Fruit fly (Drosophila melanogaster) whole organism, embryonic: ENCODE results near the gene CG12239.

Source experiments
- Awh ChIP-seq: fragments of 200-800 bp; sonication (Bioruptor generic); IDR thresholded peaks from 2 replicates; pipeline ENCODE4, ENCODE4 v1.3.6; 2022; ENCODE audit warnings: missing biosample characterization, missing genetic modification characterization
- CG11456 ChIP-seq: fragments of 200-800 bp; sonication (Bioruptor generic); IDR thresholded peaks from 3 replicates; pipeline ENCODE4 v1.3.6; 2022; ENCODE audit warnings: missing biosample characterization, missing genetic modification characterization
- CG12236 ChIP-seq: fragments of 200-800 bp; sonication (Bioruptor generic); optimal IDR thresholded peaks from 2 replicates; lab custom pipeline; 2016; ENCODE audit warnings: missing biosample characterization, missing genetic modification characterization
- CG14014 ChIP-seq: fragments of 200-800 bp; sonication (Bioruptor generic); IDR thresholded peaks from 2 replicates; pipeline ENCODE4 v1.3.6; 2022; ENCODE audit warnings: missing biosample characterization, missing genetic modification characterization
- CG15269 ChIP-seq: fragments of 200-800 bp; sonication (Bioruptor generic); optimal IDR thresholded peaks from 2 replicates; lab custom pipeline; 2018; ENCODE audit warnings: missing biosample characterization, mild to moderate bottlenecking, missing genetic modification characterization, moderate library complexity
- CG16813 ChIP-seq: fragments of 200-800 bp; sonication (Bioruptor generic); IDR thresholded peaks from 3 replicates; pipeline ENCODE4 v1.3.6; 2022; ENCODE audit warnings: missing biosample characterization, missing genetic modification characterization; ENCODE audit not compliant: partially characterized antibody
- CG17359 ChIP-seq: fragments of 200-800 bp; sonication (Bioruptor generic); optimal IDR thresholded peaks from 3 replicates; lab custom pipeline; 2018; ENCODE audit warnings: missing biosample characterization, mild to moderate bottlenecking, missing genetic modification characterization, moderate library complexity
- CG17568 ChIP-seq: fragments of 200-800 bp; sonication (Bioruptor generic); optimal IDR thresholded peaks from 2 replicates; lab custom pipeline; 2018; ENCODE audit warnings: missing biosample characterization, mild to moderate bottlenecking, missing genetic modification characterization, moderate library complexity
- CG2202 ChIP-seq: fragments of 200-800 bp; sonication (Bioruptor generic); optimal IDR thresholded peaks from 2 replicates; lab custom pipeline; 2018; ENCODE audit warnings: missing biosample characterization, mild to moderate bottlenecking, missing genetic modification characterization
- CG33213 ChIP-seq: fragments of 200-800 bp; sonication (Bioruptor generic); optimal IDR thresholded peaks from 3 replicates; lab custom pipeline; 2016; ENCODE audit warnings: missing biosample characterization, missing genetic modification characterization
- CG4360 ChIP-seq: fragments of 200-800 bp; sonication (Bioruptor generic); IDR thresholded peaks from 2 replicates; pipeline ENCODE4 v1.3.6; 2022; ENCODE audit warnings: missing biosample characterization, missing genetic modification characterization
- CG6791 ChIP-seq: fragments of 200-800 bp; sonication (Bioruptor generic); IDR thresholded peaks from 3 replicates; pipeline ENCODE4 v1.3.6; 2022; ENCODE audit warnings: missing biosample characterization, missing genetic modification characterization; ENCODE audit not compliant: partially characterized antibody
- CG7987 ChIP-seq: fragments of 200-800 bp; sonication (Bioruptor generic); optimal IDR thresholded peaks from 2 replicates; lab custom pipeline; 2018; ENCODE audit warnings: missing biosample characterization, mild to moderate bottlenecking, missing genetic modification characterization, moderate library complexity
- CG8924 ChIP-seq: fragments of 200-800 bp; optimal IDR thresholded peaks from 3 replicates; lab custom pipeline; 2019; ENCODE audit warnings: missing biosample characterization, mild to moderate bottlenecking, missing genetic modification characterization, moderate library complexity
- CG9817 ChIP-seq: fragments of 200-800 bp; sonication (Bioruptor generic); optimal IDR thresholded peaks from 2 replicates; lab custom pipeline; 2018; ENCODE audit warnings: missing biosample characterization, mild to moderate bottlenecking, missing genetic modification characterization, moderate library complexity
- Dip3 ChIP-seq: fragments of 200-800 bp; sonication (Bioruptor generic); optimal IDR thresholded peaks from 3 replicates; lab custom pipeline; 2016; ENCODE audit warnings: missing biosample characterization, missing genetic modification characterization
- E2f1 ChIP-seq: fragments of 200-800 bp; sonication (Bioruptor generic); IDR thresholded peaks from 2 replicates; pipeline ENCODE4 v1.3.6; 2022; ENCODE audit warnings: missing biosample characterization, missing genetic modification characterization
- Kr ChIP-seq: fragments of 200-800 bp; sonication (Bioruptor generic); optimal IDR thresholded peaks from 2 replicates; lab custom pipeline; 2017; ENCODE audit warnings: missing biosample characterization, mild to moderate bottlenecking, missing genetic modification characterization
- Lim3 ChIP-seq: fragments of 200-800 bp; sonication (Bioruptor generic); IDR thresholded peaks from 2 replicates; pipeline ENCODE4 v1.3.6; 2022; ENCODE audit warnings: missing biosample characterization, missing genetic modification characterization
- Mad ChIP-seq: fragments of 200-800 bp; sonication (Bioruptor generic); optimal IDR thresholded peaks from 2 replicates; lab custom pipeline; 2016; ENCODE audit warnings: missing biosample characterization, missing genetic modification characterization
- Meics ChIP-seq: fragments of 200-800 bp; sonication (Bioruptor generic); optimal IDR thresholded peaks from 2 replicates; lab custom pipeline; 2017; ENCODE audit warnings: missing biosample characterization, mild to moderate bottlenecking, missing genetic modification characterization
- Ptx1 ChIP-seq: fragments of 200-800 bp; sonication (Bioruptor generic); IDR thresholded peaks from 2 replicates; pipeline ENCODE4 v1.3.6; 2022; ENCODE audit warnings: missing biosample characterization, missing genetic modification characterization
- Sox100B ChIP-seq: fragments of 200-800 bp; sonication (Bioruptor generic); optimal IDR thresholded peaks from 3 replicates; lab custom pipeline; 2018; ENCODE audit warnings: missing biosample characterization, mild to moderate bottlenecking, missing genetic modification characterization
- Spps ChIP-seq: fragments of 200-800 bp; sonication (Bioruptor generic); optimal IDR thresholded peaks from 2 replicates; lab custom pipeline; 2018; ENCODE audit warnings: missing biosample characterization, mild to moderate bottlenecking, missing genetic modification characterization
- Xrp1 ChIP-seq: fragments of 200-800 bp; sonication (Bioruptor generic); IDR thresholded peaks from 2 replicates; pipeline ENCODE4 v1.3.6; 2022; ENCODE audit warnings: missing biosample characterization, missing genetic modification characterization
- ab ChIP-seq: fragments of 200-800 bp; sonication (Bioruptor generic); optimal IDR thresholded peaks from 2 replicates; lab custom pipeline; 2016; ENCODE audit warnings: missing biosample characterization, missing genetic modification characterization
- ac ChIP-seq: fragments of 200-800 bp; sonication (Bioruptor generic); optimal IDR thresholded peaks from 3 replicates; lab custom pipeline; 2017; ENCODE audit warnings: missing biosample characterization, mild to moderate bottlenecking, missing genetic modification characterization
- az2 ChIP-seq: fragments of 200-800 bp; sonication (Bioruptor generic); optimal IDR thresholded peaks from 3 replicates; lab custom pipeline; 2016; ENCODE audit warnings: missing biosample characterization, missing genetic modification characterization
- cad ChIP-seq: fragments of >200 bp; optimal IDR thresholded peaks from 2 replicates; lab custom pipeline; 2017; ENCODE audit warnings: missing biosample characterization, missing genetic modification characterization
- crol ChIP-seq: fragments of 200-800 bp; sonication (Bioruptor generic); IDR thresholded peaks from 2 replicates; pipeline ENCODE4 v1.3.6; 2022; ENCODE audit warnings: missing biosample characterization, missing genetic modification characterization
- cwo ChIP-seq: fragments of 200-800 bp; sonication (Bioruptor generic); optimal IDR thresholded peaks from 3 replicates; lab custom pipeline; 2017; ENCODE audit warnings: missing biosample characterization, missing genetic modification characterization, mild to moderate bottlenecking, moderate library complexity, missing genetic modification reagents
- dmrt99B ChIP-seq: fragments of 200-800 bp; sonication (Bioruptor generic); optimal IDR thresholded peaks from 2 replicates; lab custom pipeline; 2018; ENCODE audit warnings: missing biosample characterization, mild to moderate bottlenecking, missing genetic modification characterization, moderate library complexity
- gro ChIP-seq: fragments of 200-800 bp; sonication (Bioruptor generic); optimal IDR thresholded peaks from 2 replicates; lab custom pipeline; 2016; ENCODE audit warnings: missing biosample characterization, missing genetic modification characterization
- h ChIP-seq: fragments of >200 bp; optimal IDR thresholded peaks from 2 replicates; lab custom pipeline; 2017
- jumu ChIP-seq: fragments of 200-800 bp; sonication (Bioruptor generic); optimal IDR thresholded peaks from 3 replicates; lab custom pipeline; 2016; ENCODE audit warnings: missing biosample characterization, missing genetic modification characterization
- kah ChIP-seq: fragments of 200-800 bp; sonication (Bioruptor generic); optimal IDR thresholded peaks from 2 replicates; lab custom pipeline; 2018; ENCODE audit warnings: missing biosample characterization, mild to moderate bottlenecking, missing genetic modification characterization
- mam ChIP-seq: fragments of 200-800 bp; sonication (Bioruptor generic); optimal IDR thresholded peaks from 3 replicates; lab custom pipeline; 2016; ENCODE audit warnings: missing biosample characterization, missing genetic modification characterization
- nerfin-2 ChIP-seq: fragments of 200-800 bp; sonication (Bioruptor generic); IDR thresholded peaks from 2 replicates; pipeline ENCODE4 v1.3.6; 2022; ENCODE audit warnings: missing biosample characterization, missing genetic modification characterization; ENCODE audit not compliant: partially characterized antibody
- odd ChIP-seq: fragments of 200-800 bp; sonication (Bioruptor generic); optimal IDR thresholded peaks from 2 replicates; lab custom pipeline; 2017; ENCODE audit warnings: missing biosample characterization, mild to moderate bottlenecking, missing genetic modification characterization
- otp ChIP-seq: fragments of 200-800 bp; sonication (Bioruptor generic); IDR thresholded peaks from 3 replicates; pipeline ENCODE4, ENCODE4 v1.3.6; 2022; ENCODE audit warnings: missing biosample characterization, missing genetic modification characterization
- prd ChIP-seq, 3 experiments: fragments of >200 bp in 2 of 3; fragments of 200-800 bp in 1 of 3; sonication (Bioruptor generic) in 1 of 3; optimal IDR thresholded peaks in 2 of 3; IDR thresholded peaks in 1 of 3; 2 replicates in 2 of 3; 3 replicates in 1 of 3; pipeline versions ENCODE4 v1.3.6 to Lab custom; 2017 to 2022; ENCODE audit warnings: missing biosample characterization in 1 of 3, missing genetic modification characterization in 1 of 3
- pzg ChIP-seq: fragments of 200-800 bp; sonication (Bioruptor generic); optimal IDR thresholded peaks from 3 replicates; lab custom pipeline; 2018; ENCODE audit warnings: missing biosample characterization, mild to moderate bottlenecking, missing genetic modification characterization, moderate library complexity
- sqz ChIP-seq: fragments of 200-800 bp; sonication (Bioruptor generic); optimal IDR thresholded peaks from 3 replicates; lab custom pipeline; 2018; ENCODE audit warnings: missing biosample characterization, mild to moderate bottlenecking, missing genetic modification characterization
- sug ChIP-seq: fragments of 200-800 bp; optimal IDR thresholded peaks from 2 replicates; lab custom pipeline; 2019; ENCODE audit warnings: missing biosample characterization, mild to moderate bottlenecking, missing genetic modification characterization, moderate library complexity
- zf30C ChIP-seq: fragments of 200-800 bp; sonication (Bioruptor generic); optimal IDR thresholded peaks from 3 replicates; lab custom pipeline; 2018; ENCODE audit warnings: missing biosample characterization, mild to moderate bottlenecking, missing genetic modification characterization

The CG12239 gene

DNA sequence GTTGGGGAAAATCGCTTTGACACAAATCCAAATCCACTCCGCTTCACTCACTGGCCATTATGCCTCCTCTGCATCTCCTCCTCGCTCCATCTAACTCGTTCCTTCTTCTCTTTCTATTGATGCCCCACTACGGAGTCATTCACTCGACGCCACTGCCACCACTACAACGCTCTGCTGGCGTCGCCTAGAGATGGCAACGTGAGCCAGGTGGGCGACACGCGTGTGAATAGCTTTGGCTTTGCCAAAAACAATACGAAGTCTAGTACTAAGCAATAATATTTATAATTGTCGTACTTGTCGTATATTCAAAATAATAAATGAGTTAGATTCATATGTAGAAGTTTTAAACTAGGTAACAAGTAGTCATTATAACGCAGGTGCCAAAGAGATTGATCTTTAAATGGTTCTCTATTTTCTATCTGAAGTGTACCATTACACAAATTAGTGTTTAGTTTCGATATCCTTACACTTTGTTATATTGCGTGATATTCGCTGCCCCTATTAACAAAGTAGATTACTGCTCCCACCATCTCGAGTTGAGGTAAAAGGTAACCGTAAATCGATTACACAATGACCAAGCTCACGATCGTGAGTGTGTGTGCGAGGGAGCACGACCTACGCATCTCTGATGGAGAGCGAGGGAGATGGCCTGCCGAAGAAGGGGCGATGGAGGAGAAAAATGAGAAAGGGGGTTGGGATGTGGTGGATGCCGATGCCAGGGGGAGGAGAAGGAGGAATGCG, 46.8 kb upstream of the CG12239 start (continued):
- TF ChIP-seq cad (GFP tag; lab: Kevin White, UChicago) = no peak
- no peak for TF ChIP-seq cwo (GFP tag; lab: Kevin White, UChicago)
- TF ChIP-seq CG14014 (GFP tag; lab: Robert Waterston, UW) = 0 out of 2 replicates have a peak, but pooled peaks have one; percentile 7
- TF ChIP-seq otp (GFP tag; lab: Robert Waterston, UW) = no peak
- TF ChIP-seq Mad (GFP tag; lab: Kevin White, UChicago) = no peak
- TF ChIP-seq CG11456 (GFP tag; lab: Robert Waterston, UW) = 0 out of 3 replicates have a peak, but pooled peaks have one; percentile 35
- TF ChIP-seq Meics (GFP tag; lab: Kevin White, UChicago) = peak; percentile 17

DNA sequence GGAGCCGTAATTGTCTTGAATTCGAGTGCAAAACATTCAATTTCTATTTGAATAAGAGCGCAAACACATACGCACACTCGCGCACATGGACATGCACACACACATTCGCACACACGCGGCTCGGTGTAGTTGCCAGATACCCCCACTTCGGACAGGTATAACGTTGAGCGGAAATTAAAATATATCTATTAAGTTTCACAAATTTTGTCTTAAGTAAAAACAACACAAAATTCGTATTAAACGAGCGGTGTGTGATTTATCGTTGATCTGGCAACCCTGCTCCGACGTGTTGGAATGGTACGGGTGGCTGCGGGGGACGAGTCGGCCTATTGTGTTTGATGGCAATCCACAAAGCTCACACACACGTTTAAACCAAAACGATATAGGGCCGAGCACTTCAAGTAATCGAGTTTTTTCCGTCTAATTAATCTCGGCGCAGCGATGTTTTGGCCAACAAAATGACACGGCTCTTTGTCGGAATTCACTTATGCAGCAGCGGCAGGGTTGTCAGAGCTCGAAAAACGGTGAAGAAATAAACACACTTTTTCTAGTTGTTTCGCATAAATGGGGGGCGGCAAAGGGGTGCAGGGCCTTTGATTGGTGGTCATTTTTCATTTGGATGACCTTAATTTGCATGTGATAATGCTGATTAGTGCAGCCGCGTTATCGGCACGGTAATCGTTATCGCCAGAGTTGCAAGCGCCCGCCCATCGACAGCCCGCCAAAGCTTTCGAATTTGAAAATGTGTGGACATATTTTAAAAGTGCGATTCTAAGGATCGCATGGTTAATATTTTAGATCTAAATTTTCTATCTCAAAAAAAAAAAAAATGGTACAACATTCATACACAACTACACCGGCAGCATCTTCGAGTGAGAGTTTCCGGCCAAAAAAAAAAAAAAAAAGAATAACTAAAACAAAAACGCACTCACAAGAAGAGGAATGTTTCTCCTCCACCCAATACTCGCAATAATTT, 45.8 kb upstream of the CG12239 start:
- TF ChIP-seq sug (tag; lab: Kevin White, UChicago) (peak; percentile 67), CG4360 (GFP tag; lab: Robert Waterston, UW) (peak; percentile 52), Lim3 (GFP tag; lab: Robert Waterston, UW) (peak; percentile 44; the same call in 1 of the 2 replicates), E2f1 (peak; percentile 74; the same call in 1 of the 2 replicates), Kr (no peak), CG9817 (peak; percentile 80), CG2202 (tag; lab: Kevin White, UChicago) (peak; percentile 37), prd (optimal IDR thresholded peaks at IDR 0.05; lab: Kevin White, UChicago) (no peak), prd (GFP tag; IDR thresholded peaks at IDR 0.05; lab: Robert Waterston, UW) (peak; percentile 79), ac (GFP tag; lab: Kevin White, UChicago) (no peak), CG8924 (peak; percentile 59), ab (peak; percentile 75), az2 (peak; percentile 75), zf30C (no peak), CG7987 (GFP tag; lab: Kevin White, UChicago) (no peak), dmrt99B (tag; lab: Kevin White, UChicago) (peak; percentile 75), Dip3 (GFP tag; lab: Kevin White, UChicago) (peak; percentile 80), CG33213 (GFP tag; lab: Kevin White, UChicago) (peak; percentile 11), nerfin-2 (no peak), CG15269 (tag; lab: Kevin White, UChicago) (peak; percentile 82), mam (GFP tag; lab: Kevin White, UChicago) (peak; percentile 68), Spps (peak; percentile 24), CG6791 (GFP tag; lab: Robert Waterston, UW) (peak; percentile 51; the same call in 1 of the 3 replicates), sqz (no peak), crol (GFP tag; lab: Robert Waterston, UW) (peak; percentile 87), Awh (no peak; the same call in 1 of the 2 replicates), pzg (GFP tag; lab: Kevin White, UChicago) (peak; percentile 29), gro (GFP tag; lab: Kevin White, UChicago) (peak; percentile 48), odd (GFP tag; lab: Kevin White, UChicago) (peak; percentile 58), CG17568 (GFP tag; lab: Kevin White, UChicago) (peak; percentile 53), CG12236 (GFP tag; lab: Kevin White, UChicago) (peak; percentile 3), Sox100B (GFP tag; lab: Kevin White, UChicago) (peak; percentile 63), h (lab: Kevin White, UChicago) (no peak), CG16813 (GFP tag; lab: Robert Waterston, UW) (no peak), Ptx1 (GFP tag; lab: Robert Waterston, UW) (peak; percentile 83), CG17359 (tag; lab: Kevin White, UChicago) (peak; percentile 79), kah (GFP tag; lab: Kevin White, UChicago) (no peak), Xrp1 (GFP tag; lab: Robert Waterston, UW) (peak; percentile 82), jumu (peak; percentile 43)
